Fruit fly (Drosophila melanogaster) whole organism, embryonic: ENCODE data around the gene CG18234.
A peak's percentile ranks its signal among the peaks of the same experiment; 100 is the strongest.

ENCODE experiments used
- ATbp ChIP-seq: fragments of 200-800 bp; sonication (Bioruptor generic); optimal IDR thresholded peaks from 2 replicates; lab custom pipeline; 2017; ENCODE audit warnings: missing biosample characterization, mild to moderate bottlenecking, missing genetic modification characterization, missing genetic modification reagents
- Ada2b ChIP-seq: fragments of 200-800 bp; sonication (Bioruptor generic); IDR thresholded peaks from 2 replicates; pipeline ENCODE4 v1.3.6; 2022; ENCODE audit warnings: missing biosample characterization, missing genetic modification characterization
- C15 ChIP-seq: fragments of 200-800 bp; sonication (Bioruptor generic); IDR thresholded peaks from 3 replicates; pipeline ENCODE4 v1.3.6; 2022; ENCODE audit warnings: missing biosample characterization, missing genetic modification characterization
- CG1024 ChIP-seq: fragments of 200-800 bp; sonication (Bioruptor generic); IDR thresholded peaks from 2 replicates; pipeline ENCODE4 v1.3.6; 2022; ENCODE audit warnings: missing biosample characterization, missing genetic modification characterization
- CG10366 ChIP-seq: fragments of 200-800 bp; sonication (Bioruptor generic); IDR thresholded peaks from 2 replicates; pipeline ENCODE4 v1.3.6; 2022; ENCODE audit warnings: missing biosample characterization, missing genetic modification characterization
- CG10543 ChIP-seq: fragments of 200-800 bp; sonication (Bioruptor generic); optimal IDR thresholded peaks from 3 replicates; lab custom pipeline; 2017; ENCODE audit warnings: missing biosample characterization, mild to moderate bottlenecking, missing genetic modification characterization, moderate library complexity
- CG11696 ChIP-seq: fragments of 200-800 bp; sonication (Bioruptor generic); IDR thresholded peaks from 2 replicates; pipeline ENCODE4 v1.3.6; 2022; ENCODE audit warnings: missing biosample characterization, missing genetic modification characterization
- CG12071 ChIP-seq: fragments of 200-800 bp; sonication (Bioruptor generic); optimal IDR thresholded peaks from 3 replicates; lab custom pipeline; 2018; ENCODE audit warnings: missing biosample characterization, mild to moderate bottlenecking, missing genetic modification characterization
- CG14014 ChIP-seq: fragments of 200-800 bp; sonication (Bioruptor generic); IDR thresholded peaks from 2 replicates; pipeline ENCODE4 v1.3.6; 2022; ENCODE audit warnings: missing biosample characterization, missing genetic modification characterization
- CG14710 ChIP-seq: fragments of 200-800 bp; sonication (Bioruptor generic); optimal IDR thresholded peaks from 3 replicates; lab custom pipeline; 2019; ENCODE audit warnings: missing biosample characterization, mild to moderate bottlenecking, missing genetic modification characterization, moderate library complexity
- CG1602 ChIP-seq: fragments of 200-800 bp; sonication (Bioruptor generic); optimal IDR thresholded peaks from 3 replicates; lab custom pipeline; 2016; ENCODE audit warnings: missing biosample characterization, missing genetic modification characterization
- CG1832 ChIP-seq: fragments of 200-800 bp; sonication (Bioruptor generic); optimal IDR thresholded peaks from 2 replicates; lab custom pipeline; 2017; ENCODE audit warnings: missing biosample characterization, mild to moderate bottlenecking, missing genetic modification characterization, inconsistent platforms
- CG2120 ChIP-seq: fragments of 200-800 bp; sonication (Bioruptor generic); optimal IDR thresholded peaks from 3 replicates; lab custom pipeline; 2016; ENCODE audit warnings: missing biosample characterization, missing genetic modification characterization
- CG2875 ChIP-seq: fragments of 200-800 bp; sonication (Bioruptor generic); optimal IDR thresholded peaks from 2 replicates; lab custom pipeline; 2017; ENCODE audit warnings: missing biosample characterization, mild to moderate bottlenecking, missing genetic modification characterization, missing genetic modification reagents
- CG31388 ChIP-seq: fragments of 200-800 bp; sonication (Bioruptor generic); optimal IDR thresholded peaks from 2 replicates; lab custom pipeline; 2016; ENCODE audit warnings: missing biosample characterization, missing genetic modification characterization
- CG31441 ChIP-seq: fragments of 200-800 bp; sonication (Bioruptor generic); IDR thresholded peaks from 2 replicates; pipeline ENCODE4 v1.3.6; 2022; ENCODE audit warnings: missing biosample characterization, missing genetic modification characterization
- CG32772 ChIP-seq: fragments of 200-800 bp; sonication (Bioruptor generic); IDR thresholded peaks from 2 replicates; pipeline ENCODE4 v1.3.6; 2022; ENCODE audit warnings: missing biosample characterization, missing genetic modification characterization
- CG33213 ChIP-seq: fragments of 200-800 bp; sonication (Bioruptor generic); optimal IDR thresholded peaks from 3 replicates; lab custom pipeline; 2016; ENCODE audit warnings: missing biosample characterization, missing genetic modification characterization
- CG3847 ChIP-seq: fragments of 200-800 bp; sonication (Bioruptor generic); IDR thresholded peaks from 2 replicates; pipeline ENCODE4 v1.3.6; 2022; ENCODE audit warnings: missing biosample characterization, missing genetic modification characterization
- CG3995 ChIP-seq: fragments of 200-800 bp; sonication (Bioruptor generic); optimal IDR thresholded peaks from 3 replicates; lab custom pipeline; 2016; ENCODE audit warnings: missing biosample characterization, missing genetic modification characterization
- CG4707 ChIP-seq: fragments of 200-800 bp; sonication (Bioruptor generic); optimal IDR thresholded peaks from 2 replicates; lab custom pipeline; 2018; ENCODE audit warnings: missing biosample characterization, mild to moderate bottlenecking, missing genetic modification characterization, moderate library complexity
- CG6272 ChIP-seq: fragments of 200-800 bp; sonication (Bioruptor generic); IDR thresholded peaks from 2 replicates; pipeline ENCODE4 v1.3.6; 2022; ENCODE audit warnings: missing biosample characterization, missing genetic modification characterization
- CG7357 ChIP-seq: fragments of 200-800 bp; sonication (Bioruptor generic); IDR thresholded peaks from 3 replicates; pipeline ENCODE4 v1.3.6; 2022; ENCODE audit warnings: missing biosample characterization, missing genetic modification characterization
- Camta ChIP-seq: fragments of 200-800 bp; sonication (Bioruptor generic); optimal IDR thresholded peaks from 2 replicates; lab custom pipeline; 2016; ENCODE audit warnings: missing biosample characterization, missing genetic modification characterization
- Dbx ChIP-seq: fragments of 200-800 bp; sonication (Bioruptor generic); IDR thresholded peaks from 3 replicates; pipeline ENCODE4 v1.3.6; 2022; ENCODE audit warnings: missing biosample characterization, missing genetic modification characterization
- Dip3 ChIP-seq: fragments of 200-800 bp; sonication (Bioruptor generic); optimal IDR thresholded peaks from 3 replicates; lab custom pipeline; 2016; ENCODE audit warnings: missing biosample characterization, missing genetic modification characterization
- Eip74EF ChIP-seq, 2 experiments: fragments of 200-800 bp in 1 of 2; fragments of >200 bp in 1 of 2; sonication (Bioruptor generic) in 1 of 2; optimal IDR thresholded peaks; 2 replicates each; lab custom pipeline; 2017 to 2019; ENCODE audit warnings: missing biosample characterization in 2 of 2, missing genetic modification characterization in 2 of 2, mild to moderate bottlenecking in 1 of 2, moderate library complexity in 1 of 2
- Hey ChIP-seq: fragments of 200-800 bp; sonication (Bioruptor generic); optimal IDR thresholded peaks from 3 replicates; lab custom pipeline; 2018; ENCODE audit warnings: missing biosample characterization, mild to moderate bottlenecking, missing genetic modification characterization
- Hmr ChIP-seq: fragments of 200-800 bp; sonication (Bioruptor generic); optimal IDR thresholded peaks from 3 replicates; lab custom pipeline; 2017; ENCODE audit warnings: mild to moderate bottlenecking, missing biosample characterization, missing genetic modification reagents, missing genetic modification characterization
- Lim3 ChIP-seq: fragments of 200-800 bp; sonication (Bioruptor generic); IDR thresholded peaks from 2 replicates; pipeline ENCODE4 v1.3.6; 2022; ENCODE audit warnings: missing biosample characterization, missing genetic modification characterization
- Mes4 ChIP-seq: fragments of 200-800 bp; sonication (Bioruptor generic); optimal IDR thresholded peaks from 2 replicates; lab custom pipeline; 2016; ENCODE audit warnings: missing biosample characterization, missing genetic modification characterization
- Myb ChIP-seq: fragments of 200-800 bp; sonication (Bioruptor generic); optimal IDR thresholded peaks from 2 replicates; lab custom pipeline; 2016; ENCODE audit warnings: missing biosample characterization, missing genetic modification characterization
- Nf-YB ChIP-seq: fragments of 200-800 bp; sonication (Bioruptor generic); optimal IDR thresholded peaks from 3 replicates; lab custom pipeline; 2019; ENCODE audit warnings: missing biosample characterization, mild to moderate bottlenecking, missing genetic modification characterization, moderate library complexity
- Oli ChIP-seq: fragments of 200-800 bp; sonication (Bioruptor generic); optimal IDR thresholded peaks from 2 replicates; lab custom pipeline; 2018; ENCODE audit warnings: missing biosample characterization, mild to moderate bottlenecking, missing genetic modification characterization, moderate library complexity
- TFAM ChIP-seq: fragments of 200-800 bp; sonication (Bioruptor generic); optimal IDR thresholded peaks from 2 replicates; lab custom pipeline; 2017; ENCODE audit warnings: missing biosample characterization, missing genetic modification characterization, inconsistent platforms
- Vsx1 ChIP-seq: fragments of 200-800 bp; sonication (Bioruptor generic); optimal IDR thresholded peaks from 2 replicates; lab custom pipeline; 2017; ENCODE audit warnings: missing biosample characterization, mild to moderate bottlenecking, missing genetic modification characterization, missing genetic modification reagents
- ara ChIP-seq: fragments of 200-800 bp; sonication (Bioruptor generic); IDR thresholded peaks from 2 replicates; pipeline ENCODE4 v1.3.6; 2022; ENCODE audit warnings: missing biosample characterization, missing genetic modification characterization
- ato ChIP-seq: fragments of 200-800 bp; sonication (Bioruptor generic); IDR thresholded peaks from 2 replicates; pipeline ENCODE4 v1.3.6; 2022; ENCODE audit warnings: missing biosample characterization, missing genetic modification characterization; ENCODE audit not compliant: partially characterized antibody
- danr ChIP-seq: fragments of 200-800 bp; sonication (Bioruptor generic); IDR thresholded peaks from 2 replicates; pipeline ENCODE4 v1.3.6; 2022; ENCODE audit warnings: missing biosample characterization, missing genetic modification characterization
- disco-r ChIP-seq: fragments of 200-800 bp; sonication (Bioruptor generic); optimal IDR thresholded peaks from 2 replicates; lab custom pipeline; 2016; ENCODE audit warnings: missing biosample characterization, missing genetic modification characterization
- dmrt11E ChIP-seq: fragments of 200-800 bp; sonication (Bioruptor generic); optimal IDR thresholded peaks from 3 replicates; lab custom pipeline; 2018; ENCODE audit warnings: missing biosample characterization, mild to moderate bottlenecking, missing genetic modification characterization, moderate library complexity
- dmrt99B ChIP-seq: fragments of 200-800 bp; sonication (Bioruptor generic); optimal IDR thresholded peaks from 2 replicates; lab custom pipeline; 2018; ENCODE audit warnings: missing biosample characterization, mild to moderate bottlenecking, missing genetic modification characterization, moderate library complexity
- onecut ChIP-seq: fragments of 200-800 bp; sonication (Bioruptor generic); IDR thresholded peaks from 2 replicates; pipeline ENCODE4 v1.3.6; 2022; ENCODE audit warnings: missing biosample characterization, missing genetic modification characterization
- sim ChIP-seq: fragments of 200-800 bp; sonication (Bioruptor generic); IDR thresholded peaks from 2 replicates; pipeline ENCODE4 v1.3.6; 2022; ENCODE audit warnings: missing biosample characterization, missing genetic modification characterization
- slou ChIP-seq: fragments of 200-800 bp; sonication (Bioruptor generic); optimal IDR thresholded peaks from 3 replicates; lab custom pipeline; 2016; ENCODE audit warnings: missing biosample characterization, missing genetic modification characterization
- sr ChIP-seq: fragments of 200-800 bp; sonication (Bioruptor generic); IDR thresholded peaks from 3 replicates; pipeline ENCODE4 v1.3.6; 2022; ENCODE audit warnings: missing biosample characterization, missing genetic modification characterization
- ssp ChIP-seq: fragments of 200-800 bp; sonication (Bioruptor generic); IDR thresholded peaks from 2 replicates; pipeline ENCODE4 v1.3.6; 2022; ENCODE audit warnings: missing biosample characterization, missing genetic modification characterization
- sug ChIP-seq: fragments of 200-800 bp; optimal IDR thresholded peaks from 2 replicates; lab custom pipeline; 2019; ENCODE audit warnings: missing biosample characterization, mild to moderate bottlenecking, missing genetic modification characterization, moderate library complexity
- ttk ChIP-seq: fragments of 200-800 bp; sonication (Bioruptor generic); IDR thresholded peaks from 2 replicates; pipeline ENCODE4 v2.1.2; 2022; ENCODE audit warnings: missing biosample characterization, missing genetic modification characterization
- wdn ChIP-seq: fragments of 200-800 bp; sonication (Bioruptor generic); IDR thresholded peaks from 2 replicates; pipeline ENCODE4 v1.3.6; 2022; ENCODE audit warnings: missing biosample characterization, missing genetic modification characterization
- yki ChIP-seq: fragments of >200 bp; optimal IDR thresholded peaks from 3 replicates; lab custom pipeline; 2018
- zfh2 ChIP-seq: fragments of 200-800 bp; sonication (Bioruptor generic); optimal IDR thresholded peaks from 2 replicates; lab custom pipeline; 2016; ENCODE audit warnings: missing biosample characterization, missing genetic modification characterization

The CG18234 gene

dm6 chr3L:18617893-18618577, 14.8 kb downstream of the CG18234 start, which contains the start of the genes CG13380 and CG4174 (continued):
- TF ChIP-seq CG10366 (GFP tag; lab: Robert Waterston, UW) (0 out of 2 replicates have a peak, but pooled peaks have one; percentile 7), CG2875 (no peak), CG12071 (GFP tag; lab: Kevin White, UChicago) (no peak), Lim3 (GFP tag; lab: Robert Waterston, UW) (no peak), CG31388 (GFP tag; lab: Kevin White, UChicago) (no peak), Mes4 (no peak), Hmr (no peak), CG1602 (GFP tag; lab: Kevin White, UChicago) (no peak), Myb (GFP tag; lab: Kevin White, UChicago) (no peak), dmrt11E (tag; lab: Kevin White, UChicago) (no peak), CG31441 (GFP tag; lab: Robert Waterston, UW) (no peak), danr (no peak), wdn (GFP tag; lab: Robert Waterston, UW) (no peak), CG1832 (GFP tag; lab: Kevin White, UChicago) (peak; percentile 77), CG33213 (GFP tag; lab: Kevin White, UChicago) (peak; percentile 44), ttk (GFP tag; lab: Robert Waterston, UW) (no peak), CG2120 (GFP tag; lab: Kevin White, UChicago) (no peak), CG6272 (GFP tag; lab: Robert Waterston, UW) (no peak), Vsx1 (GFP tag; lab: Kevin White, UChicago) (no peak), disco-r (GFP tag; lab: Kevin White, UChicago) (no peak), CG1024 (GFP tag; lab: Robert Waterston, UW) (no peak), Dbx (no peak), CG7357 (no peak), Nf-YB (GFP tag; lab: Kevin White, UChicago) (no peak), ato (GFP tag; lab: Robert Waterston, UW) (peak; percentile 91), sim (GFP tag; lab: Robert Waterston, UW) (no peak), ATbp (no peak), dmrt99B (tag; lab: Kevin White, UChicago) (no peak), ara (GFP tag; lab: Robert Waterston, UW) (no peak), CG4707 (GFP tag; lab: Kevin White, UChicago) (no peak), zfh2 (GFP tag; lab: Kevin White, UChicago) (no peak), CG14710 (tag; lab: Kevin White, UChicago) (no peak), CG3847 (GFP tag; lab: Robert Waterston, UW) (no peak), CG14014 (GFP tag; lab: Robert Waterston, UW) (peak; percentile 18; the same call in 1 of the 2 replicates), CG32772 (no peak), C15 (GFP tag; lab: Robert Waterston, UW) (no peak), ssp (GFP tag; lab: Robert Waterston, UW) (no peak), yki (no peak), Dip3 (GFP tag; lab: Kevin White, UChicago) (no peak), CG3995 (GFP tag; lab: Kevin White, UChicago) (no peak), onecut (GFP tag; lab: Robert Waterston, UW) (no peak), Eip74EF (GFP tag; optimal IDR thresholded peaks at IDR 0.05; lab: Kevin White, UChicago) (no peak), sug (tag; lab: Kevin White, UChicago) (no peak), sr (GFP tag; lab: Robert Waterston, UW) (no peak), Oli (tag; lab: Kevin White, UChicago) (no peak), CG10543 (GFP tag; lab: Kevin White, UChicago) (no peak), Ada2b (GFP tag; lab: Robert Waterston, UW) (no peak), Camta (no peak), Hey (tag; lab: Kevin White, UChicago) (no peak), slou (GFP tag; lab: Kevin White, UChicago) (no peak), CG11696 (GFP tag; lab: Robert Waterston, UW) (no peak), TFAM (GFP tag; lab: Kevin White, UChicago) (no peak)
